Worm (Caenorhabditis elegans) whole organism, young adult: Measurements from ENCODE around the gene fis-1.

ENCODE experiments used
- B0019.2 ChIP-seq: fragments of 200-800 bp; sonication (Bioruptor generic); conservative IDR thresholded peaks from 2 replicates; pipeline ENCODE4 v1.3.6; 2022; ENCODE audit warnings: missing genetic modification reagents, missing genetic modification characterization, missing compliant biosample characterization
- D2030.7 ChIP-seq: fragments of 200-800 bp; sonication (Bioruptor generic); IDR thresholded peaks from 2 replicates; pipeline ENCODE4 v1.3.6; 2022; ENCODE audit warnings: missing genetic modification reagents, missing genetic modification characterization, missing compliant biosample characterization
- F22D6.2 ChIP-seq: sonication (generic microtip); optimal IDR thresholded peaks from 2 replicates; lab custom pipeline; 2016; ENCODE audit warnings: mild to moderate bottlenecking, missing genetic modification characterization, missing compliant biosample characterization
- F33H1.4 ChIP-seq: fragments of 200-800 bp; sonication (Bioruptor generic); IDR thresholded peaks from 2 replicates; pipeline ENCODE4 v1.3.6; 2022; ENCODE audit warnings: missing genetic modification reagents, missing genetic modification characterization, missing compliant biosample characterization
- F37B4.10 ChIP-seq: fragments of 200-800 bp; sonication (Bioruptor generic); IDR thresholded peaks from 2 replicates; pipeline ENCODE4 v1.3.6; 2022; ENCODE audit warnings: missing genetic modification characterization, missing compliant biosample characterization
- F49E8.2 ChIP-seq: sonication (generic microtip); optimal IDR thresholded peaks from 3 replicates; lab custom pipeline; 2017; ENCODE audit warnings: missing genetic modification characterization, mild to moderate bottlenecking, missing compliant biosample characterization, antibody characterized with exemption, moderate library complexity; ENCODE audit not compliant: insufficient read depth
- F52B5.7 ChIP-seq: sonication (generic microtip); optimal IDR thresholded peaks from 2 replicates; lab custom pipeline; 2016; ENCODE audit warnings: mild to moderate bottlenecking, missing genetic modification characterization, missing compliant biosample characterization
- F55B11.4 ChIP-seq: sonication (generic microtip); optimal IDR thresholded peaks from 2 replicates; lab custom pipeline; 2016; ENCODE audit warnings: missing compliant biosample characterization, missing genetic modification characterization, borderline replicate concordance; ENCODE audit not compliant: insufficient read depth
- ZK185.1 ChIP-seq: sonication (generic microtip); optimal IDR thresholded peaks from 2 replicates; lab custom pipeline; 2016; ENCODE audit warnings: mild to moderate bottlenecking, missing genetic modification characterization, missing compliant biosample characterization; ENCODE audit not compliant: poor library complexity, severe bottlenecking
- akir-1 ChIP-seq: fragments of 200-800 bp; sonication (Bioruptor generic); optimal IDR thresholded peaks from 2 replicates; lab custom pipeline; 2018; ENCODE audit warnings: mild to moderate bottlenecking, missing genetic modification characterization, moderate library complexity, missing compliant biosample characterization
- aptf-2 ChIP-seq: fragments of 200-800 bp; sonication (Bioruptor generic); conservative IDR thresholded peaks from 2 replicates; pipeline ENCODE4 v1.3.6; 2022; ENCODE audit warnings: missing genetic modification reagents, missing genetic modification characterization, missing compliant biosample characterization
- aptf-3 ChIP-seq: fragments of 200-800 bp; sonication (Bioruptor generic); IDR thresholded peaks from 2 replicates; pipeline ENCODE4 v1.3.6; 2022; ENCODE audit warnings: missing genetic modification characterization, missing compliant biosample characterization
- attf-3 ChIP-seq: fragments of 200-800 bp; sonication (Bioruptor generic); conservative IDR thresholded peaks from 2 replicates; pipeline ENCODE4 v1.3.6; 2022; ENCODE audit warnings: missing genetic modification reagents, missing genetic modification characterization, missing compliant biosample characterization
- attf-5 ChIP-seq: fragments of 200-800 bp; sonication (Bioruptor generic); optimal IDR thresholded peaks from 2 replicates; lab custom pipeline; 2018; ENCODE audit warnings: mild to moderate bottlenecking, missing genetic modification characterization, missing compliant biosample characterization
- cebp-1 ChIP-seq, 2 experiments: fragments of 200-800 bp in 1 of 2; sonication (Bioruptor generic) in 1 of 2; sonication (generic microtip) in 1 of 2; IDR thresholded peaks in 1 of 2; optimal IDR thresholded peaks in 1 of 2; 2 replicates each; pipeline versions ENCODE4 v1.3.6 to Lab custom; 2017 to 2022; ENCODE audit warnings: missing compliant biosample characterization in 2 of 2, missing genetic modification characterization in 2 of 2, mild to moderate bottlenecking in 1 of 2, missing genetic modification reagents in 1 of 2, moderate library complexity in 1 of 2
- dox-1 ChIP-seq: fragments of 200-800 bp; sonication (Bioruptor generic); IDR thresholded peaks from 2 replicates; pipeline ENCODE4 v1.3.6; 2022; ENCODE audit warnings: missing genetic modification reagents, missing genetic modification characterization, missing compliant biosample characterization
- dpl-1 ChIP-seq: fragments of 150-350 bp; optimal IDR thresholded peaks from 2 replicates; lab custom pipeline; 2014; ENCODE audit warnings: missing biosample characterization, missing genetic modification reagents, missing genetic modification characterization
- efl-1 ChIP-seq: fragments of 150-350 bp; optimal IDR thresholded peaks from 2 replicates; lab custom pipeline; 2014; ENCODE audit warnings: missing biosample characterization, missing genetic modification reagents, missing genetic modification characterization
- egrh-3 ChIP-seq: fragments of 200-800 bp; sonication (Bioruptor generic); IDR thresholded peaks from 2 replicates; pipeline ENCODE4 v1.3.6; 2022; ENCODE audit warnings: missing genetic modification reagents, missing genetic modification characterization, missing compliant biosample characterization
- ekl-4 ChIP-seq: fragments of 200-800 bp; sonication (Bioruptor generic); IDR thresholded peaks from 2 replicates; pipeline ENCODE4 v1.3.6; 2022; ENCODE audit warnings: missing genetic modification reagents, missing genetic modification characterization, missing compliant biosample characterization
- fkh-3 ChIP-seq: sonication (generic microtip); optimal IDR thresholded peaks from 2 replicates; lab custom pipeline; 2016; ENCODE audit warnings: mild to moderate bottlenecking, missing genetic modification characterization, missing compliant biosample characterization
- gei-17 ChIP-seq: fragments of 200-800 bp; sonication (Bioruptor generic); optimal IDR thresholded peaks from 2 replicates; lab custom pipeline; 2018; ENCODE audit warnings: mild to moderate bottlenecking, missing genetic modification characterization, missing compliant biosample characterization
- him-1 ChIP-seq: sonication (generic microtip); optimal IDR thresholded peaks from 2 replicates; lab custom pipeline; 2016; ENCODE audit warnings: missing genotype, missing genetic modification reagents, missing genetic modification characterization, missing compliant biosample characterization
- hrde-1 ChIP-seq: sonication (generic microtip); optimal IDR thresholded peaks from 2 replicates; lab custom pipeline; 2016; ENCODE audit warnings: missing genetic modification characterization, mild to moderate bottlenecking, missing compliant biosample characterization, moderate library complexity, missing genotype, missing genetic modification reagents, borderline replicate concordance
- hsf-1 ChIP-seq: fragments of 200-800 bp; sonication (Bioruptor generic); IDR thresholded peaks from 2 replicates; pipeline ENCODE4 v1.3.6; 2022; ENCODE audit warnings: missing genetic modification reagents, missing genetic modification characterization, missing compliant biosample characterization
- lin-40 ChIP-seq: sonication (generic microtip); optimal IDR thresholded peaks from 2 replicates; lab custom pipeline; 2016; ENCODE audit warnings: missing genetic modification characterization, mild to moderate bottlenecking, missing compliant biosample characterization, missing genotype, missing genetic modification reagents
- lin-54 ChIP-seq: fragments of 200-800 bp; sonication (Bioruptor generic); optimal IDR thresholded peaks from 2 replicates; lab custom pipeline; 2018; ENCODE audit warnings: mild to moderate bottlenecking, missing genetic modification characterization, missing compliant biosample characterization
- lsl-1 ChIP-seq: fragments of 200-800 bp; sonication (Bioruptor generic); optimal IDR thresholded peaks from 2 replicates; lab custom pipeline; 2018; ENCODE audit warnings: mild to moderate bottlenecking, missing genetic modification characterization, moderate library complexity, missing compliant biosample characterization
- madf-10 ChIP-seq: sonication (generic microtip); optimal IDR thresholded peaks from 2 replicates; lab custom pipeline; 2016; ENCODE audit warnings: mild to moderate bottlenecking, missing genetic modification characterization, missing compliant biosample characterization
- madf-8 ChIP-seq: fragments of 200-800 bp; sonication (Bioruptor generic); conservative IDR thresholded peaks from 2 replicates; pipeline ENCODE4 v1.3.6; 2022; ENCODE audit warnings: missing genetic modification reagents, missing genetic modification characterization, missing compliant biosample characterization
- mel-28 ChIP-seq: sonication (generic microtip); optimal IDR thresholded peaks from 2 replicates; lab custom pipeline; 2016; ENCODE audit warnings: borderline replicate concordance, mild to moderate bottlenecking, missing genetic modification characterization, missing compliant biosample characterization
- nfya-1 ChIP-seq: sonication (generic microtip); optimal IDR thresholded peaks from 2 replicates; lab custom pipeline; 2017; ENCODE audit warnings: antibody characterized with exemption, missing compliant biosample characterization, missing genetic modification characterization, borderline replicate concordance; ENCODE audit not compliant: insufficient read depth
- nhr-120 ChIP-seq: fragments of 200-800 bp; sonication (Bioruptor generic); IDR thresholded peaks from 2 replicates; pipeline ENCODE4 v1.3.6; 2022; ENCODE audit warnings: missing genetic modification characterization, missing compliant biosample characterization
- nhr-179 ChIP-seq: sonication (generic microtip); optimal IDR thresholded peaks from 2 replicates; lab custom pipeline; 2016; ENCODE audit warnings: mild to moderate bottlenecking, missing genetic modification characterization, missing compliant biosample characterization
- nhr-27 ChIP-seq: fragments of 200-800 bp; sonication (Bioruptor generic); optimal IDR thresholded peaks from 2 replicates; lab custom pipeline; 2018; ENCODE audit warnings: mild to moderate bottlenecking, missing genetic modification characterization, moderate library complexity, missing compliant biosample characterization
- nhr-90 ChIP-seq: sonication (generic microtip); optimal IDR thresholded peaks from 2 replicates; lab custom pipeline; 2016; ENCODE audit warnings: missing genotype, mild to moderate bottlenecking, missing genetic modification characterization, missing compliant biosample characterization
- pbrm-1 ChIP-seq: fragments of 200-800 bp; sonication (Bioruptor generic); IDR thresholded peaks from 2 replicates; pipeline ENCODE4 v1.3.6; 2022; ENCODE audit warnings: missing genetic modification reagents, missing genetic modification characterization, missing compliant biosample characterization
- rec-8 ChIP-seq, 2 experiments: sonication (generic microtip); optimal IDR thresholded peaks; 2 replicates each; lab custom pipeline; 2016; ENCODE audit warnings: mild to moderate bottlenecking in 2 of 2, missing genetic modification characterization in 2 of 2, missing genetic modification reagents in 2 of 2, missing genotype in 2 of 2, missing biosample characterization in 1 of 2, missing compliant biosample characterization in 1 of 2, moderate library complexity in 1 of 2
- repo-1 ChIP-seq: sonication (generic microtip); optimal IDR thresholded peaks from 2 replicates; lab custom pipeline; 2017; ENCODE audit warnings: mild to moderate bottlenecking, missing genetic modification characterization, missing compliant biosample characterization
- sdz-38 ChIP-seq: sonication (generic microtip); optimal IDR thresholded peaks from 2 replicates; lab custom pipeline; 2016; ENCODE audit warnings: missing genotype, missing genetic modification characterization, missing compliant biosample characterization
- sea-2 ChIP-seq: fragments of 200-800 bp; sonication (Bioruptor generic); IDR thresholded peaks from 2 replicates; pipeline ENCODE4 v1.3.6; 2022; ENCODE audit warnings: missing genetic modification characterization, missing compliant biosample characterization
- snpc-1.3 ChIP-seq: sonication (generic microtip); optimal IDR thresholded peaks from 2 replicates; lab custom pipeline; 2017; ENCODE audit warnings: missing genetic modification characterization, mild to moderate bottlenecking, missing compliant biosample characterization, antibody characterized with exemption, moderate library complexity, missing genotype, missing genetic modification reagents; ENCODE audit not compliant: insufficient read depth
- snpc-4 ChIP-seq, 5 experiments: fragments of 150-350 bp in 1 of 5; sonication (generic microtip) in 4 of 5; optimal IDR thresholded peaks; 2 replicates each; lab custom pipeline; 2014 to 2018; ENCODE audit warnings: missing genetic modification characterization in 5 of 5, missing biosample characterization in 3 of 5, antibody characterized with exemption in 2 of 5, mild to moderate bottlenecking in 2 of 5, missing compliant biosample characterization in 2 of 5, missing genotype in 2 of 5, moderate library complexity in 2 of 5, missing genetic modification reagents in 1 of 5
- ztf-18 ChIP-seq: sonication (generic microtip); optimal IDR thresholded peaks from 2 replicates; lab custom pipeline; 2016; ENCODE audit warnings: missing genotype, mild to moderate bottlenecking, missing genetic modification characterization, missing compliant biosample characterization
- ztf-22 ChIP-seq: fragments of 200-800 bp; sonication (Bioruptor generic); optimal IDR thresholded peaks from 2 replicates; lab custom pipeline; 2018; ENCODE audit warnings: mild to moderate bottlenecking, missing genetic modification characterization, moderate library complexity, missing compliant biosample characterization
- ztf-28 ChIP-seq: fragments of 200-800 bp; sonication (Bioruptor generic); IDR thresholded peaks from 2 replicates; pipeline ENCODE4 v1.3.6; 2022; ENCODE audit warnings: missing genetic modification reagents, missing genetic modification characterization, missing compliant biosample characterization

The fis-1 gene

DNA sequence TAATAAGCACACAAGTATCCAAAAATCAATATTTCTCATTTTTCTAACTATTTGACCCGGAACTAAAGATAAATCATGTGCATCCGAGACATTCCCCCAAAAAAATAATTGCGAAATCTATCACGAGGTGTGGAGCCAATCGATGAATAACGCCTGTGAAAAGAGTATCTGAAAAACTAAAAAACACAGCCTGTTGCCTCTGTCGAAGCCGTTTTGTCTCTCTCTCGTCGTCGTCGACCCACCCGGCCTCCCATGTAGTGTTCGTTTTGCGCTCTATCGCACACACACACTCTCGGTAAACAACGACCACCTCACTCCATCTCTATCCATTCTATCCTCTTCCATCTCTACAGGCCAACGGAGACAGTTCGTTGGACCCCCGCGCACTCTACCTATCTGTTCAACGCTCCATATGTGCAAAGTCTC lies 27.8 kb downstream of the fis-1 start (continued):
- no peak for TF ChIP-seq him-1
- no peak for TF ChIP-seq aptf-3 (GFP tag; lab: Robert Waterston, UW)
- TF ChIP-seq aptf-2 (GFP tag; lab: Robert Waterston, UW): no peak
- no peak for TF ChIP-seq F33H1.4
- TF ChIP-seq hrde-1 (tag; lab: Kevin White, UChicago): no peak
- TF ChIP-seq nhr-27 (tag; lab: Kevin White, UChicago): no peak
- no peak for TF ChIP-seq madf-10 (tag; lab: Kevin White, UChicago)
- no peak for TF ChIP-seq egrh-3 (GFP tag; lab: Robert Waterston, UW)
- TF ChIP-seq B0019.2: no peak
- no peak for TF ChIP-seq D2030.7 (GFP tag; lab: Robert Waterston, UW)
- peak; percentile 55; the same call in 1 of the 2 replicates for TF ChIP-seq dox-1 (GFP tag; lab: Robert Waterston, UW)
- TF ChIP-seq F52B5.7 (tag; lab: Kevin White, UChicago): no peak
- no peak for TF ChIP-seq nhr-120
- TF ChIP-seq ztf-28 (GFP tag; lab: Robert Waterston, UW): no peak
- TF ChIP-seq nhr-90 (tag; lab: Kevin White, UChicago): no peak
- peak; percentile 14 for TF ChIP-seq gei-17 (GFP tag; lab: Kevin White, UChicago)
- peak; percentile 92 for TF ChIP-seq attf-5 (GFP tag; lab: Kevin White, UChicago)
- TF ChIP-seq sea-2 (GFP tag; lab: Robert Waterston, UW): no peak
- no peak for TF ChIP-seq efl-1 (GFP tag; lab: Kevin White, UChicago)
- no peak for TF ChIP-seq sdz-38 (tag; lab: Kevin White, UChicago)
- TF ChIP-seq repo-1 (tag; lab: Kevin White, UChicago): no peak
- no peak for TF ChIP-seq hsf-1 (GFP tag; lab: Robert Waterston, UW)
- no peak for TF ChIP-seq fkh-3 (tag; lab: Kevin White, UChicago)
- TF ChIP-seq F55B11.4 (tag; lab: Kevin White, UChicago): no peak
- no peak for TF ChIP-seq rec-8 (tag; optimal IDR thresholded peaks at IDR 0.05; lab: Kevin White, UChicago)
- TF ChIP-seq dpl-1 (GFP tag; lab: Kevin White, UChicago): no peak
- TF ChIP-seq ekl-4 (GFP tag; lab: Robert Waterston, UW): no peak
- no peak for TF ChIP-seq nfya-1 (tag; lab: Kevin White, UChicago)
- TF ChIP-seq F49E8.2 (tag; lab: Kevin White, UChicago): no peak
- 0 out of 2 replicates have a peak, but pooled peaks have one; percentile 33 for TF ChIP-seq pbrm-1 (GFP tag; lab: Robert Waterston, UW)
- TF ChIP-seq lsl-1 (GFP tag; lab: Kevin White, UChicago): no peak
- no peak for TF ChIP-seq ztf-22
- no peak for TF ChIP-seq snpc-1.3
- TF ChIP-seq lin-40 (tag; lab: Kevin White, UChicago): peak; percentile 23
- TF ChIP-seq mel-28 (tag; lab: Kevin White, UChicago): no peak
- TF ChIP-seq attf-3 (GFP tag; lab: Robert Waterston, UW): peak; percentile 34; the same call in 1 of the 2 replicates
- TF ChIP-seq snpc-4 (GFP tag; optimal IDR thresholded peaks at IDR 0.05; lab: Kevin White, UChicago): no peak
- TF ChIP-seq snpc-4 (tag; optimal IDR thresholded peaks at IDR 0.05; lab: Kevin White, UChicago): peak in 2 of 4 experiments; percentile 12 to 22
- no peak for TF ChIP-seq ZK185.1 (tag; lab: Kevin White, UChicago)
- TF ChIP-seq lin-54 (GFP tag; lab: Kevin White, UChicago): no peak
- no peak for TF ChIP-seq F22D6.2 (tag; lab: Kevin White, UChicago)
- peak; percentile 39 for TF ChIP-seq ztf-18 (tag; lab: Kevin White, UChicago)
- no peak for TF ChIP-seq nhr-179
- peak; percentile 98 for TF ChIP-seq cebp-1 (GFP tag; IDR thresholded peaks at IDR 0.05; lab: Robert Waterston, UW)
- peak; percentile 99 for TF ChIP-seq cebp-1 (tag; optimal IDR thresholded peaks at IDR 0.05; lab: Kevin White, UChicago)
- TF ChIP-seq F37B4.10 (GFP tag; lab: Robert Waterston, UW): no peak
- no peak for TF ChIP-seq madf-8 (GFP tag; lab: Robert Waterston, UW)
- TF ChIP-seq akir-1 (GFP tag; lab: Kevin White, UChicago): no peak
